Fruit fly (Drosophila melanogaster): ENCODE data around the gene CG9377.
A peak's percentile ranks its signal among the peaks of the same experiment; 100 is the strongest.

The CG9377 gene

DNA sequence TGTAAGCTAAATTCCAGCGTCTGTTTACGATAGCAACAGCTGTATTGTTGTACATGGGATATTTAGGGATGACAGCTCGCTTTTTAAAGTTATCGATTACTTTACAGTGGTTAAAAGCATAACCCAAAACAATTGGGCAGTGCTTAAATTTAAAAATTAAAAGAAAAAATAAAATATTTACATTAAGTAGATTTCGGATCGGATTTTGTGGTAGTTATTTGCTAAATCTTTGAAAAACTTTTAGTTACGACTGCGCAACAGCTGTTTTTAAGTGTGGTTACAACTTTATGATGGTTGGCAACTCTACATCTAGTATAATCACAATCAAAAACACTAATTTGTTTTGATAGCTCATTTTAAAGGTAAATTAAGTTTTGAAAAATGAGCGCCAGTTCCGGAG is 25.9 kb upstream of the CG9377 start, which contains the start of the genes Ing5 and CG7099 (continued):
- peak; percentile 97 for TF ChIP-seq exex (tag; optimal IDR thresholded peaks at IDR 0.05)
- peak; percentile 92 for TF ChIP-seq Spps (tag; optimal IDR thresholded peaks at IDR 0.05)
- no peak for TF ChIP-seq CG12769 (tag; optimal IDR thresholded peaks at IDR 0.05)
- 0 out of 2 replicates have a peak, but pooled peaks have one; percentile 48 for TF ChIP-seq CG42726 (GFP tag; IDR thresholded peaks at IDR 0.05; ENCODE audit: partially characterized antibody)
- peak; percentile 88 for TF ChIP-seq CG34376 (GFP tag; optimal IDR thresholded peaks at IDR 0.05)
- peak in 1 of 2 experiments; percentile 73 for TF ChIP-seq insv (GFP tag; optimal IDR thresholded peaks at IDR 0.05)
- peak; percentile 96 for TF ChIP-seq CG8765 (GFP tag; IDR thresholded peaks at IDR 0.05)
- TF ChIP-seq Bteb2 (GFP tag; optimal IDR thresholded peaks at IDR 0.05), result peak; percentile 91
- TF ChIP-seq HmgD (GFP tag; optimal IDR thresholded peaks at IDR 0.05), result peak; percentile 60
- TF ChIP-seq crol (GFP tag; IDR thresholded peaks at IDR 0.05), result peak; percentile 55
- TF ChIP-seq B-H1 (GFP tag; IDR thresholded peaks at IDR 0.05), result peak; percentile 95
- TF ChIP-seq vnd (GFP tag; IDR thresholded peaks at IDR 0.05; ENCODE audit: partially characterized antibody), result peak; percentile 57; the same call in 1 of the 3 replicates
- peak; percentile 94 for TF ChIP-seq C15 (GFP tag; IDR thresholded peaks at IDR 0.05)
- TF ChIP-seq CG17912 (GFP tag; optimal IDR thresholded peaks at IDR 0.05), result peak; percentile 83
- TF ChIP-seq sc (optimal IDR thresholded peaks at IDR 0.05), result no peak
- TF ChIP-seq sc (GFP tag; optimal IDR thresholded peaks at IDR 0.05), result peak; percentile 93
- peak; percentile 83 for TF ChIP-seq CG13287 (GFP tag; IDR thresholded peaks at IDR 0.05; ENCODE audit: partially characterized antibody)
- peak; percentile 83 for TF ChIP-seq Side (GFP tag; optimal IDR thresholded peaks at IDR 0.05)
- peak; percentile 94 for TF ChIP-seq CG2889 (GFP tag; IDR thresholded peaks at IDR 0.05)
- peak; percentile 95 for TF ChIP-seq NFAT (GFP tag; IDR thresholded peaks at IDR 0.05)
- TF ChIP-seq CG1602 (GFP tag; optimal IDR thresholded peaks at IDR 0.05), result peak; percentile 98
- peak; percentile 98 for TF ChIP-seq Aef1 (GFP tag; IDR thresholded peaks at IDR 0.05)
- peak; percentile 98 for TF ChIP-seq Ptx1 (GFP tag; IDR thresholded peaks at IDR 0.05)
- peak; percentile 95 for TF ChIP-seq grau (tag; optimal IDR thresholded peaks at IDR 0.05)
- peak; percentile 99 for TF ChIP-seq MBD-R2 (GFP tag; IDR thresholded peaks at IDR 0.05)
- TF ChIP-seq az2 (GFP tag; optimal IDR thresholded peaks at IDR 0.05), result peak; percentile 97
- no peak for TF ChIP-seq Kr (GFP tag; optimal IDR thresholded peaks at IDR 0.05)
- TF ChIP-seq wor (GFP tag; IDR thresholded peaks at IDR 0.05), result peak; percentile 93
- peak; percentile 94 for TF ChIP-seq CG12104 (GFP tag; optimal IDR thresholded peaks at IDR 0.05)
- peak; percentile 88 for TF ChIP-seq dati (GFP tag; IDR thresholded peaks at IDR 0.05)
- TF ChIP-seq wdn (GFP tag; IDR thresholded peaks at IDR 0.05), result peak; percentile 92
- TF ChIP-seq Scr (GFP tag; IDR thresholded peaks at IDR 0.05; ENCODE audit: partially characterized antibody), result peak; percentile 67
- TF ChIP-seq CG11695 (GFP tag; IDR thresholded peaks at IDR 0.05), result peak; percentile 94
- TF ChIP-seq CG34224 (GFP tag; IDR thresholded peaks at IDR 0.05; ENCODE audit: partially characterized antibody), result peak; percentile 58; the same call in 2 of the 3 replicates
- TF ChIP-seq Lhr (GFP tag; optimal IDR thresholded peaks at IDR 0.05), result peak; percentile 88
- peak; percentile 60 for TF ChIP-seq CG11398 (GFP tag; optimal IDR thresholded peaks at IDR 0.05)
- peak; percentile 91 for TF ChIP-seq NC2β (GFP tag; optimal IDR thresholded peaks at IDR 0.05)
- TF ChIP-seq lov (optimal IDR thresholded peaks at IDR 0.05), result no peak
- TF ChIP-seq lov (GFP tag; IDR thresholded peaks at IDR 0.05), result peak; percentile 94
- TF ChIP-seq fd96Cb (tag; optimal IDR thresholded peaks at IDR 0.05), result peak; percentile 96
- TF ChIP-seq dysf (GFP tag; IDR thresholded peaks at IDR 0.05), result peak; percentile 96
- peak; percentile 59 for TF ChIP-seq CG1792 (GFP tag; optimal IDR thresholded peaks at IDR 0.05)
- peak; percentile 89 for TF ChIP-seq CrebB (tag; optimal IDR thresholded peaks at IDR 0.05)
- TF ChIP-seq chif (GFP tag; optimal IDR thresholded peaks at IDR 0.05), result peak; percentile 86 to 93
- peak; percentile 85 for TF ChIP-seq CG6683 (GFP tag; optimal IDR thresholded peaks at IDR 0.05)
- peak; percentile 90 for TF ChIP-seq danr (GFP tag; IDR thresholded peaks at IDR 0.05)
- TF ChIP-seq pho (GFP tag; optimal IDR thresholded peaks at IDR 0.05), result peak; percentile 93
- TF ChIP-seq Doc3 (GFP tag; IDR thresholded peaks at IDR 0.05; ENCODE audit: partially characterized antibody), result 0 out of 3 replicates have a peak, but pooled peaks have one; percentile 49
- TF ChIP-seq br (optimal IDR thresholded peaks at IDR 0.05), result no peak
- peak; percentile 92 for TF ChIP-seq GATAe (GFP tag; conservative IDR thresholded peaks at IDR 0.05)
- peak; percentile 98 for TF ChIP-seq lilli (GFP tag; optimal IDR thresholded peaks at IDR 0.05)
- TF ChIP-seq sd (tag; optimal IDR thresholded peaks at IDR 0.05), result peak; percentile 95

Measured in whole organism, embryonic.